Worm (Caenorhabditis elegans) whole organism, L2 larva: Measurements from ENCODE around the gene clec-167.

Experiments
- R02D3.7 ChIP-seq: fragments of 150-350 bp; optimal IDR thresholded peaks from 2 replicates; lab custom pipeline; 2014; ENCODE audit warnings: missing biosample characterization, missing genetic modification characterization
- Y55F3AM.14 ChIP-seq: fragments of 200-800 bp; sonication (Bioruptor generic); optimal IDR thresholded peaks from 2 replicates; lab custom pipeline; 2018; ENCODE audit warnings: mild to moderate bottlenecking, missing genetic modification characterization, missing compliant biosample characterization
- ZK546.5 ChIP-seq: sonication (generic microtip); optimal IDR thresholded peaks from 2 replicates; lab custom pipeline; 2017; ENCODE audit warnings: missing biosample characterization, missing genetic modification characterization
- ceh-16 ChIP-seq: fragments of 150-350 bp; optimal IDR thresholded peaks from 2 replicates; lab custom pipeline; 2014; ENCODE audit warnings: missing biosample characterization, missing genetic modification characterization
- crh-2 ChIP-seq: sonication (generic microtip); optimal IDR thresholded peaks from 2 replicates; lab custom pipeline; 2017; ENCODE audit warnings: missing biosample characterization, missing genetic modification characterization
- fos-1 ChIP-seq: fragments of 150-350 bp; optimal IDR thresholded peaks from 2 replicates; lab custom pipeline; 2014; ENCODE audit warnings: missing biosample characterization, missing genetic modification characterization
- nhr-10 ChIP-seq: sonication (generic microtip); optimal IDR thresholded peaks from 2 replicates; lab custom pipeline; 2017; ENCODE audit warnings: missing biosample characterization, missing genetic modification characterization
- nhr-11 ChIP-seq: fragments of 150-350 bp; optimal IDR thresholded peaks from 2 replicates; lab custom pipeline; 2014; ENCODE audit warnings: missing biosample characterization, missing genetic modification characterization
- nhr-6 ChIP-seq: fragments of 150-350 bp; optimal IDR thresholded peaks from 2 replicates; lab custom pipeline; 2014; ENCODE audit warnings: missing biosample characterization, missing genetic modification characterization
- ztf-4 ChIP-seq: fragments of 150-350 bp; optimal IDR thresholded peaks from 2 replicates; lab custom pipeline; 2014; ENCODE audit warnings: missing biosample characterization, missing genetic modification characterization

ce11 chrIV:1275910-1276309, 20.4 kb upstream of the clec-167 start:
- TF ChIP-seq nhr-10 = no peak
- no peak for TF ChIP-seq crh-2 (tag; lab: Kevin White, UChicago)
- TF ChIP-seq nhr-11 (tag; lab: Kevin White, UChicago) = no peak
- TF ChIP-seq Y55F3AM.14 (GFP tag; lab: Kevin White, UChicago) = no peak
- TF ChIP-seq ztf-4 (tag; lab: Kevin White, UChicago) = no peak
- no peak for TF ChIP-seq nhr-6 (tag; lab: Kevin White, UChicago)
- TF ChIP-seq ceh-16 (tag; lab: Kevin White, UChicago) = no peak
- TF ChIP-seq R02D3.7 (tag; lab: Kevin White, UChicago) = no peak
- no peak for TF ChIP-seq fos-1 (tag; lab: Kevin White, UChicago)
- TF ChIP-seq ZK546.5 (tag; lab: Kevin White, UChicago) = no peak
